Fruit fly (Drosophila melanogaster): ENCODE data around the gene Hipk.

The Hipk gene

DNA sequence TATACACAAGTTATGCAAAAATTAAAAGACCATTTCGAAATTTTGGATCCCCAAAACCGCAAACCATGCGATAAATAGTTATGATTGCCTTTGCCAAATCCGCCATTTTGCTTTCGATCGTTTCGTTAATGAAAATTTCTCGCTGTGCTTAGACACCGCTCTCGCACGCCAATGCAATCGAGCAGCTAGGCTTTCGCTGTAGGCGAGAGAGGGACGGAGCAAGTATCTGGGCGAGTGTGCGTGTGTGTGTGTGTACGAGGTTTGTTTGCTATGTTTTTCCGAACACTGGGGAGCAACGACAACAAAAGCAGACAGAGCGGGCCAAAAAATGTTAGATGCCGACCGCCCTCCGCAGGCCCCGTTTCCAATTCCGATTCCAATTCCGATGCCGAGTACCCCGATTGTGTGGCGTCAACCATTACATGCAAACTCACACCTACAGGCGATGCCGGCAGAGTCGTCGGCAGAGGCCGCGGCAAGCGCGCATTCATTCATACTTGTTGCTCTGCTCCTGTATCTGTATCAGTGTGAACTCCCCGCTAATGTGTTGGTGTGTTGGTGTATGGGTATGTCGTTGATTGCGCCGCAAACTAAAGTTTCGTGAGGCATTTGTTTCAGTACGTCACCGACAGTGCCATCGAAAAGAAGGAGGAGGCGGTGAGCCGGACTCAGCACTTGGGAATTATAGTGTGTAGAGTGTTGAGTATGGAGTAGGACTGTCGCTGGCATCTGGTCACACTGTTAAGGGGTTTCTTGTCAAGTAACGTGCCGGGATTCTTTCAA lies 85.2 kb downstream of the Hipk start (continued):
- TF ChIP-seq zen2 (GFP tag; IDR thresholded peaks at IDR 0.05; ENCODE audit: partially characterized antibody) (peak; percentile 78; the same call in 2 of the 3 replicates), ind (GFP tag; optimal IDR thresholded peaks at IDR 0.05) (peak; percentile 40), wdn (GFP tag; IDR thresholded peaks at IDR 0.05) (no peak), CG8281 (tag; optimal IDR thresholded peaks at IDR 0.05) (no peak), unpg (GFP tag; optimal IDR thresholded peaks at IDR 0.05) (peak; percentile 16), Chrac-16 (GFP tag; optimal IDR thresholded peaks at IDR 0.05) (no peak), HLHmδ (GFP tag; optimal IDR thresholded peaks at IDR 0.05) (peak; percentile 75), CG17385 (GFP tag; optimal IDR thresholded peaks at IDR 0.05) (no peak), Max (GFP tag; optimal IDR thresholded peaks at IDR 0.05) (no peak), ase (GFP tag; IDR thresholded peaks at IDR 0.05) (peak; percentile 52; the same call in 2 of the 3 replicates), CG18764 (GFP tag; optimal IDR thresholded peaks at IDR 0.05) (peak; percentile 7), Dref (GFP tag; IDR thresholded peaks at IDR 0.05) (0 out of 2 replicates have a peak, but pooled peaks have one; percentile 35), CG5953 (GFP tag; IDR thresholded peaks at IDR 0.05) (0 out of 2 replicates have a peak, but pooled peaks have one; percentile 18), gem (tag; optimal IDR thresholded peaks at IDR 0.05) (peak; percentile 54), HLH54F (GFP tag; optimal IDR thresholded peaks at IDR 0.05) (peak; percentile 60), salm (tag; optimal IDR thresholded peaks at IDR 0.05) (no peak), CG10654 (GFP tag; optimal IDR thresholded peaks at IDR 0.05) (peak; percentile 17), wor (GFP tag; IDR thresholded peaks at IDR 0.05) (0 out of 2 replicates have a peak, but pooled peaks have one; percentile 20), CG15011 (GFP tag; optimal IDR thresholded peaks at IDR 0.05) (no peak), CG30020 (tag; optimal IDR thresholded peaks at IDR 0.05) (no peak), Doc2 (GFP tag; IDR thresholded peaks at IDR 0.05) (no peak), Lpt (GFP tag; optimal IDR thresholded peaks at IDR 0.05) (no peak), Kr (GFP tag; optimal IDR thresholded peaks at IDR 0.05) (no peak), CG7786 (GFP tag; optimal IDR thresholded peaks at IDR 0.05) (peak; percentile 64), CG8944 (GFP tag; optimal IDR thresholded peaks at IDR 0.05) (peak; percentile 42), Blimp-1 (GFP tag; optimal IDR thresholded peaks at IDR 0.05) (no peak), BEAF-32 (GFP tag; optimal IDR thresholded peaks at IDR 0.05) (no peak), ara (GFP tag; IDR thresholded peaks at IDR 0.05) (peak; percentile 33; the same call in 1 of the 2 replicates), sr (GFP tag; IDR thresholded peaks at IDR 0.05) (peak; percentile 6; the same call in 1 of the 3 replicates), tll (GFP tag; optimal IDR thresholded peaks at IDR 0.05) (no peak), pzg (GFP tag; optimal IDR thresholded peaks at IDR 0.05) (peak; percentile 22), CG12744 (GFP tag; optimal IDR thresholded peaks at IDR 0.05) (no peak), ATbp (GFP tag; optimal IDR thresholded peaks at IDR 0.05) (no peak), CG7357 (GFP tag; IDR thresholded peaks at IDR 0.05) (peak; percentile 61; the same call in 2 of the 3 replicates), CG14667 (GFP tag; IDR thresholded peaks at IDR 0.05) (peak; percentile 17; the same call in 1 of the 2 replicates), CG31441 (GFP tag; IDR thresholded peaks at IDR 0.05) (no peak), GATAe (GFP tag; conservative IDR thresholded peaks at IDR 0.05) (peak; percentile 47), CG17359 (tag; optimal IDR thresholded peaks at IDR 0.05) (peak; percentile 29), CG17186 (GFP tag; optimal IDR thresholded peaks at IDR 0.05) (no peak), CG34376 (GFP tag; optimal IDR thresholded peaks at IDR 0.05) (peak; percentile 95), CG17328 (GFP tag; IDR thresholded peaks at IDR 0.05) (peak; percentile 28; the same call in 1 of the 2 replicates), CG6683 (GFP tag; optimal IDR thresholded peaks at IDR 0.05) (peak; percentile 38), Optix (GFP tag; IDR thresholded peaks at IDR 0.05) (peak; percentile 62), pnt (GFP tag; optimal IDR thresholded peaks at IDR 0.05) (peak; percentile 16), sqz (GFP tag; optimal IDR thresholded peaks at IDR 0.05) (peak; percentile 49), gt (GFP tag; IDR thresholded peaks at IDR 0.05) (no peak), D19B (GFP tag; optimal IDR thresholded peaks at IDR 0.05) (peak; percentile 0), CG17829 (tag; optimal IDR thresholded peaks at IDR 0.05) (peak; percentile 18)

All from whole organism, embryonic.